Worm (Caenorhabditis elegans): ENCODE data around the gene B0280.17.

ce11 chrIII:7142172-7142601, 6.3 kb upstream of the B0280.17 start:
- TF ChIP-seq ztf-29 (GFP tag; IDR thresholded peaks at IDR 0.05) (no peak), med-1 (GFP tag; optimal IDR thresholded peaks at IDR 0.05; ENCODE audit: insufficient read depth) (no peak), tab-1 (GFP tag; IDR thresholded peaks at IDR 0.05) (no peak), klf-2 (GFP tag; conservative IDR thresholded peaks at IDR 0.05) (no peak), ref-1 (GFP tag; conservative IDR thresholded peaks at IDR 0.05) (no peak), T22C8.4 (GFP tag; IDR thresholded peaks at IDR 0.05) (no peak)

All from whole organism, midembryonic.